Worm (Caenorhabditis elegans) whole organism, late embryonic: ENCODE measurements around the gene ZK632.14.

ENCODE experiments used
- C08G9.2 ChIP-seq: sonication (generic microtip); optimal IDR thresholded peaks from 2 replicates; lab custom pipeline; 2016; ENCODE audit warnings: mild to moderate bottlenecking, missing genetic modification characterization, moderate library complexity, missing compliant biosample characterization
- C38D4.7 ChIP-seq: fragments of 200-800 bp; sonication (Bioruptor generic); optimal IDR thresholded peaks from 2 replicates; lab custom pipeline; 2018; ENCODE audit warnings: mild to moderate bottlenecking, missing genetic modification characterization, moderate library complexity, missing compliant biosample characterization
- K09A11.1 ChIP-seq: sonication (generic microtip); optimal IDR thresholded peaks from 2 replicates; lab custom pipeline; 2017; ENCODE audit warnings: antibody characterized with exemption, mild to moderate bottlenecking, missing genetic modification characterization, missing compliant biosample characterization; ENCODE audit not compliant: insufficient read depth
- Y22D7AL.16 ChIP-seq: sonication (generic microtip); optimal IDR thresholded peaks from 2 replicates; lab custom pipeline; 2016; ENCODE audit warnings: missing genetic modification characterization, missing compliant biosample characterization
- ama-1 ChIP-seq: fragments of 150-350 bp; optimal IDR thresholded peaks from 2 replicates; lab custom pipeline; 2014
- ceh-18 ChIP-seq: sonication (generic microtip); optimal IDR thresholded peaks from 2 replicates; lab custom pipeline; 2016; ENCODE audit warnings: missing genetic modification characterization, missing compliant biosample characterization
- ceh-19 ChIP-seq: fragments of 200-800 bp; sonication (Bioruptor generic); optimal IDR thresholded peaks from 2 replicates; lab custom pipeline; 2018; ENCODE audit warnings: mild to moderate bottlenecking, missing genetic modification characterization, missing compliant biosample characterization
- ceh-22 ChIP-seq: sonication (generic microtip); optimal IDR thresholded peaks from 2 replicates; lab custom pipeline; 2017; ENCODE audit warnings: missing biosample characterization, missing genetic modification characterization
- ceh-30 ChIP-seq: fragments of 150-350 bp; optimal IDR thresholded peaks from 2 replicates; lab custom pipeline; 2014; ENCODE audit warnings: missing biosample characterization, missing genetic modification characterization
- ceh-31 ChIP-seq: sonication (generic microtip); optimal IDR thresholded peaks from 2 replicates; lab custom pipeline; 2016; ENCODE audit warnings: missing genetic modification characterization, missing compliant biosample characterization
- ceh-34 ChIP-seq: sonication (generic microtip); optimal IDR thresholded peaks from 2 replicates; lab custom pipeline; 2016; ENCODE audit warnings: mild to moderate bottlenecking, missing genetic modification characterization, missing compliant biosample characterization
- ceh-48 ChIP-seq: sonication (generic microtip); optimal IDR thresholded peaks from 2 replicates; lab custom pipeline; 2016; ENCODE audit warnings: missing genetic modification characterization, inconsistent platforms, missing compliant biosample characterization
- ceh-6 ChIP-seq: fragments of 200-800 bp; sonication (Bioruptor generic); optimal IDR thresholded peaks from 2 replicates; lab custom pipeline; 2018; ENCODE audit warnings: mild to moderate bottlenecking, missing genetic modification characterization, missing compliant biosample characterization
- dmd-4 ChIP-seq: sonication (generic microtip); optimal IDR thresholded peaks from 2 replicates; lab custom pipeline; 2016; ENCODE audit warnings: borderline replicate concordance, missing genetic modification characterization, missing compliant biosample characterization
- dve-1 ChIP-seq: sonication (generic microtip); optimal IDR thresholded peaks from 2 replicates; lab custom pipeline; 2017; ENCODE audit warnings: antibody characterized with exemption, mild to moderate bottlenecking, missing genetic modification characterization, missing compliant biosample characterization
- elt-2 ChIP-seq: sonication (generic microtip); optimal IDR thresholded peaks from 2 replicates; lab custom pipeline; 2016; ENCODE audit warnings: missing genetic modification reagents, missing genetic modification characterization, missing compliant biosample characterization
- ets-4 ChIP-seq: sonication (generic microtip); optimal IDR thresholded peaks from 2 replicates; lab custom pipeline; 2016; ENCODE audit warnings: missing genetic modification characterization, missing compliant biosample characterization
- fkh-10 ChIP-seq: fragments of 150-350 bp; optimal IDR thresholded peaks from 2 replicates; lab custom pipeline; 2014; ENCODE audit warnings: missing biosample characterization, missing genetic modification reagents, missing genetic modification characterization
- gmeb-2 ChIP-seq: sonication (generic microtip); optimal IDR thresholded peaks from 2 replicates; lab custom pipeline; 2016; ENCODE audit warnings: missing genetic modification characterization, inconsistent platforms, missing compliant biosample characterization
- hlh-13 ChIP-seq: fragments of 200-800 bp; sonication (Bioruptor generic); optimal IDR thresholded peaks from 2 replicates; lab custom pipeline; 2018; ENCODE audit warnings: mild to moderate bottlenecking, missing genetic modification characterization, missing compliant biosample characterization
- hlh-30 ChIP-seq: sonication (generic microtip); optimal IDR thresholded peaks from 2 replicates; lab custom pipeline; 2017; ENCODE audit warnings: antibody characterized with exemption, missing genetic modification characterization, missing compliant biosample characterization; ENCODE audit not compliant: insufficient read depth
- lin-11 ChIP-seq: fragments of 200-800 bp; sonication (Bioruptor generic); optimal IDR thresholded peaks from 2 replicates; lab custom pipeline; 2018; ENCODE audit warnings: mild to moderate bottlenecking, missing genetic modification characterization, missing compliant biosample characterization
- mec-3 ChIP-seq: sonication (generic microtip); optimal IDR thresholded peaks from 2 replicates; lab custom pipeline; 2016; ENCODE audit warnings: borderline replicate concordance, missing genetic modification characterization, missing compliant biosample characterization
- nfya-1 ChIP-seq: sonication (generic microtip); optimal IDR thresholded peaks from 2 replicates; lab custom pipeline; 2017; ENCODE audit warnings: missing genetic modification characterization, mild to moderate bottlenecking, missing compliant biosample characterization, antibody characterized with exemption, moderate library complexity
- nhr-232 ChIP-seq: sonication (generic microtip); optimal IDR thresholded peaks from 2 replicates; lab custom pipeline; 2016; ENCODE audit warnings: missing genetic modification characterization, missing compliant biosample characterization
- npax-4 ChIP-seq: sonication (generic microtip); optimal IDR thresholded peaks from 2 replicates; lab custom pipeline; 2016; ENCODE audit warnings: missing genetic modification characterization, missing compliant biosample characterization
- pat-9 ChIP-seq: fragments of 200-800 bp; sonication (Bioruptor generic); optimal IDR thresholded peaks from 2 replicates; lab custom pipeline; 2018; ENCODE audit warnings: mild to moderate bottlenecking, missing genetic modification characterization, moderate library complexity, missing compliant biosample characterization
- pax-1 ChIP-seq: fragments of 150-350 bp; optimal IDR thresholded peaks from 2 replicates; lab custom pipeline; 2014; ENCODE audit warnings: missing biosample characterization, missing genetic modification characterization
- pha-2 ChIP-seq: sonication (generic microtip); optimal IDR thresholded peaks from 2 replicates; lab custom pipeline; 2017; ENCODE audit warnings: mild to moderate bottlenecking, missing genetic modification characterization, missing compliant biosample characterization
- pha-4 ChIP-seq: fragments of 150-350 bp; optimal IDR thresholded peaks from 2 replicates; lab custom pipeline; 2018; ENCODE audit warnings: missing biosample characterization, missing genetic modification reagents, missing genetic modification characterization
- pqm-1 ChIP-seq: sonication (generic microtip); optimal IDR thresholded peaks from 2 replicates; lab custom pipeline; 2016; ENCODE audit warnings: missing genetic modification characterization, missing compliant biosample characterization
- pros-1 ChIP-seq: fragments of 150-350 bp; optimal IDR thresholded peaks from 2 replicates; lab custom pipeline; 2014; ENCODE audit warnings: missing biosample characterization, missing genetic modification reagents, missing genetic modification characterization
- ref-2 ChIP-seq: sonication (generic microtip); optimal IDR thresholded peaks from 2 replicates; lab custom pipeline; 2016; ENCODE audit warnings: missing genetic modification characterization, missing compliant biosample characterization
- rnt-1 ChIP-seq: sonication (generic microtip); optimal IDR thresholded peaks from 2 replicates; lab custom pipeline; 2016; ENCODE audit warnings: missing genetic modification characterization, missing compliant biosample characterization
- tbx-2 ChIP-seq: sonication (generic microtip); optimal IDR thresholded peaks from 2 replicates; lab custom pipeline; 2016; ENCODE audit warnings: missing genetic modification characterization, missing compliant biosample characterization
- tbx-7 ChIP-seq: sonication (generic microtip); optimal IDR thresholded peaks from 2 replicates; lab custom pipeline; 2016; ENCODE audit warnings: missing genotype, missing genetic modification characterization, missing compliant biosample characterization
- ttx-3 ChIP-seq: sonication (generic microtip); optimal IDR thresholded peaks from 2 replicates; lab custom pipeline; 2016; ENCODE audit warnings: missing genetic modification reagents, missing genetic modification characterization, missing compliant biosample characterization
- unc-42 ChIP-seq: sonication (generic microtip); optimal IDR thresholded peaks from 2 replicates; lab custom pipeline; 2016; ENCODE audit warnings: missing genotype, missing genetic modification characterization, missing compliant biosample characterization
- unc-55 ChIP-seq: sonication (generic microtip); optimal IDR thresholded peaks from 2 replicates; lab custom pipeline; 2017; ENCODE audit warnings: missing biosample characterization, missing genetic modification reagents, missing genetic modification characterization
- unc-86 ChIP-seq: sonication (generic microtip); optimal IDR thresholded peaks from 2 replicates; lab custom pipeline; 2016; ENCODE audit warnings: missing genetic modification characterization, missing compliant biosample characterization
- zip-5 ChIP-seq: sonication (generic microtip); optimal IDR thresholded peaks from 2 replicates; lab custom pipeline; 2016; ENCODE audit warnings: missing genetic modification characterization, missing compliant biosample characterization

The ZK632.14 gene

ce11 chrIII:9780254-9780653 is 33.0 kb upstream of the ZK632.14 start, which contains the start of gene sqv-3:
Gene sqv-3 (minus strand): TSS chrIII:9780354.
- no peak for TF ChIP-seq ceh-19 (GFP tag; lab: Kevin White, UChicago)
- no peak for TF ChIP-seq rnt-1 (tag; lab: Kevin White, UChicago)
- TF ChIP-seq pha-2 (tag; lab: Kevin White, UChicago) = no peak
- TF ChIP-seq pat-9 (tag; lab: Kevin White, UChicago) = no peak
- TF ChIP-seq pros-1 (tag; lab: Kevin White, UChicago) = no peak
- TF ChIP-seq ceh-22 (tag; lab: Kevin White, UChicago) = no peak
- no peak for TF ChIP-seq npax-4
- TF ChIP-seq zip-5 = no peak
- no peak for TF ChIP-seq pax-1 (tag; lab: Kevin White, UChicago)
- no peak for TF ChIP-seq ceh-6
- TF ChIP-seq dmd-4 (tag; lab: Kevin White, UChicago) = no peak
- TF ChIP-seq gmeb-2 (tag; lab: Kevin White, UChicago) = no peak

DNA sequence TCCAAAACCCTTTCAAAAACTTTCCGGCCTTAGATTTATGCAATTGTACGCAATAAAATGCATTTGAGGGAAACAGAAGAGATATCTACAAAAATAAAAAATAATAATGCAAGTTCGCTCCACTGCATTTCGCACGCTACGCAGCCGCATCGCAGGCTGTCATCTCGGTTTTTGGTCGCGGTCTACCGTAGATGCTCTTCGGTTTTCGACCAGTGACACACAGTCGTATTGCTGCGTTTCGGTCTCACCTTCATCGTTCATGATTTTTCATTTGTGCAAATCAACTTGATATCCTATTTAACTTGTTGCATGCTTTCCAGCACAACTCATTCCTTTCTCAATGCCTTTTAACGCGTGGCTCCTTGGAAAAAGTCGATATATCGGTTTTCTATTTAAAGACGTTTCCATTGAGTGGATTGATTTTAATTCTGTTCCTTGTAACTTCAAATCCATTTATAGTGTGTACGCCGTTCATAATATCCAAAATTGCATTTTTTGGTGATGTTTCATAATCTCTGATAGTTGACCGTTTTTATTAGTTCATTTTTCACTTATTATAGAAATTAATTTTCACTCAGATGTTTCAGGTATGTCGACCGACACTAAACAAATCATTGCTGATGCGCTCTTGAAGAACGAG is 32.5 kb upstream of the ZK632.14 start, which contains the start of gene vha-1:
TSS of gene vha-1 (plus strand) at position 590 of the 640 bp plus-strand sequence.
- TF ChIP-seq rnt-1 (tag; lab: Kevin White, UChicago) (peak; percentile 55), ets-4 (peak; percentile 14), elt-2 (peak; percentile 39), ceh-19 (GFP tag; lab: Kevin White, UChicago) (no peak), dve-1 (tag; lab: Kevin White, UChicago) (peak; percentile 58), nhr-232 (tag; lab: Kevin White, UChicago) (no peak), ceh-48 (tag; lab: Kevin White, UChicago) (peak; percentile 47), fkh-10 (no peak), unc-55 (GFP tag; lab: Kevin White, UChicago) (no peak), pros-1 (tag; lab: Kevin White, UChicago) (no peak), ceh-6 (no peak), tbx-7 (tag; lab: Kevin White, UChicago) (no peak), mec-3 (tag; lab: Kevin White, UChicago) (no peak), gmeb-2 (tag; lab: Kevin White, UChicago) (no peak), C38D4.7 (GFP tag; lab: Kevin White, UChicago) (no peak), pha-2 (tag; lab: Kevin White, UChicago) (no peak), ama-1 (peak; percentile 24), zip-5 (no peak), ceh-34 (peak; percentile 31), pqm-1 (tag; lab: Kevin White, UChicago) (no peak), lin-11 (no peak), Y22D7AL.16 (tag; lab: Kevin White, UChicago) (no peak), ceh-18 (tag; lab: Kevin White, UChicago) (peak; percentile 52), hlh-13 (no peak), unc-42 (tag; lab: Kevin White, UChicago) (peak; percentile 44), ttx-3 (peak; percentile 2), ceh-22 (tag; lab: Kevin White, UChicago) (no peak), C08G9.2 (tag; lab: Kevin White, UChicago) (peak; percentile 15), pha-4 (tag; lab: Kevin White, UChicago) (no peak), hlh-30 (tag; lab: Kevin White, UChicago) (peak; percentile 26), tbx-2 (peak; percentile 65), ceh-31 (tag; lab: Kevin White, UChicago) (peak; percentile 61), ref-2 (peak; percentile 63), nfya-1 (tag; lab: Kevin White, UChicago) (peak; percentile 82), K09A11.1 (tag; lab: Kevin White, UChicago) (peak; percentile 15), ceh-30 (peak; percentile 26), unc-86 (tag; lab: Kevin White, UChicago) (peak; percentile 40)
